Worm (Caenorhabditis elegans) whole organism, young adult: ENCODE measurements around the gene pha-1.

Source experiments
- B0035.1 ChIP-seq: sonication (generic microtip); optimal IDR thresholded peaks from 2 replicates; lab custom pipeline; 2016; ENCODE audit warnings: missing genetic modification characterization, mild to moderate bottlenecking, missing compliant biosample characterization, missing genotype, missing genetic modification reagents
- C17E4.6 ChIP-seq: fragments of 200-800 bp; sonication (Bioruptor generic); IDR thresholded peaks from 2 replicates; pipeline ENCODE4 v1.3.6; 2022; ENCODE audit warnings: missing genetic modification reagents, missing genetic modification characterization, missing compliant biosample characterization
- F33H1.4 ChIP-seq: fragments of 200-800 bp; sonication (Bioruptor generic); IDR thresholded peaks from 2 replicates; pipeline ENCODE4 v1.3.6; 2022; ENCODE audit warnings: missing genetic modification reagents, missing genetic modification characterization, missing compliant biosample characterization
- F49E8.2 ChIP-seq: sonication (generic microtip); optimal IDR thresholded peaks from 3 replicates; lab custom pipeline; 2017; ENCODE audit warnings: missing genetic modification characterization, mild to moderate bottlenecking, missing compliant biosample characterization, antibody characterized with exemption, moderate library complexity; ENCODE audit not compliant: insufficient read depth
- T07F8.4 ChIP-seq: sonication (generic microtip); optimal IDR thresholded peaks from 2 replicates; lab custom pipeline; 2016; ENCODE audit warnings: mild to moderate bottlenecking, missing genetic modification characterization, moderate library complexity, missing compliant biosample characterization
- Y53F4B.3 ChIP-seq: fragments of 200-800 bp; sonication (Bioruptor generic); IDR thresholded peaks from 2 replicates; pipeline ENCODE4 v1.3.6; 2022; ENCODE audit warnings: missing genetic modification reagents, missing genetic modification characterization, missing compliant biosample characterization
- Y56A3A.18 ChIP-seq: fragments of 200-800 bp; sonication (Bioruptor generic); IDR thresholded peaks from 2 replicates; pipeline ENCODE4 v1.3.6; 2022; ENCODE audit warnings: missing genetic modification reagents, missing genetic modification characterization, missing compliant biosample characterization
- ZK185.1 ChIP-seq: sonication (generic microtip); optimal IDR thresholded peaks from 2 replicates; lab custom pipeline; 2016; ENCODE audit warnings: mild to moderate bottlenecking, missing genetic modification characterization, missing compliant biosample characterization; ENCODE audit not compliant: poor library complexity, severe bottlenecking
- akir-1 ChIP-seq: fragments of 200-800 bp; sonication (Bioruptor generic); optimal IDR thresholded peaks from 2 replicates; lab custom pipeline; 2018; ENCODE audit warnings: mild to moderate bottlenecking, missing genetic modification characterization, moderate library complexity, missing compliant biosample characterization
- athp-1 ChIP-seq: sonication (generic microtip); optimal IDR thresholded peaks from 2 replicates; lab custom pipeline; 2017; ENCODE audit warnings: mild to moderate bottlenecking, missing genetic modification characterization, missing compliant biosample characterization
- bed-2 ChIP-seq: fragments of 200-800 bp; sonication (Bioruptor generic); IDR thresholded peaks from 2 replicates; pipeline ENCODE4 v1.3.6; 2022; ENCODE audit warnings: missing genetic modification reagents, missing genetic modification characterization, missing compliant biosample characterization
- chd-7 ChIP-seq: sonication (generic microtip); optimal IDR thresholded peaks from 2 replicates; lab custom pipeline; 2016; ENCODE audit warnings: mild to moderate bottlenecking, missing genetic modification characterization, moderate library complexity, missing compliant biosample characterization
- efl-1 ChIP-seq: fragments of 150-350 bp; optimal IDR thresholded peaks from 2 replicates; lab custom pipeline; 2014; ENCODE audit warnings: missing biosample characterization, missing genetic modification reagents, missing genetic modification characterization
- egrh-3 ChIP-seq: fragments of 200-800 bp; sonication (Bioruptor generic); IDR thresholded peaks from 2 replicates; pipeline ENCODE4 v1.3.6; 2022; ENCODE audit warnings: missing genetic modification reagents, missing genetic modification characterization, missing compliant biosample characterization
- ekl-4 ChIP-seq: fragments of 200-800 bp; sonication (Bioruptor generic); IDR thresholded peaks from 2 replicates; pipeline ENCODE4 v1.3.6; 2022; ENCODE audit warnings: missing genetic modification reagents, missing genetic modification characterization, missing compliant biosample characterization
- hlh-26 ChIP-seq: fragments of 200-800 bp; sonication (Bioruptor generic); conservative IDR thresholded peaks from 2 replicates; pipeline ENCODE4 v1.3.6; 2022; ENCODE audit warnings: missing genetic modification reagents, missing genetic modification characterization, missing compliant biosample characterization
- hmg-1.2 ChIP-seq: fragments of 200-800 bp; sonication (Bioruptor generic); IDR thresholded peaks from 2 replicates; pipeline ENCODE4 v1.3.6; 2022; ENCODE audit warnings: missing genetic modification reagents, missing genetic modification characterization, missing compliant biosample characterization
- hsf-1 ChIP-seq: fragments of 200-800 bp; sonication (Bioruptor generic); IDR thresholded peaks from 2 replicates; pipeline ENCODE4 v1.3.6; 2022; ENCODE audit warnings: missing genetic modification reagents, missing genetic modification characterization, missing compliant biosample characterization
- lsy-27 ChIP-seq: sonication (generic microtip); optimal IDR thresholded peaks from 2 replicates; lab custom pipeline; 2017; ENCODE audit warnings: missing genetic modification characterization, mild to moderate bottlenecking, missing compliant biosample characterization, antibody characterized with exemption, missing genotype, borderline replicate concordance; ENCODE audit not compliant: insufficient read depth
- madf-3 ChIP-seq: fragments of 200-800 bp; sonication (Bioruptor generic); IDR thresholded peaks from 2 replicates; pipeline ENCODE4 v1.3.6; 2022; ENCODE audit warnings: missing genetic modification reagents, missing genetic modification characterization, missing compliant biosample characterization
- nfya-1 ChIP-seq: sonication (generic microtip); optimal IDR thresholded peaks from 2 replicates; lab custom pipeline; 2017; ENCODE audit warnings: antibody characterized with exemption, missing compliant biosample characterization, missing genetic modification characterization, borderline replicate concordance; ENCODE audit not compliant: insufficient read depth
- nhr-80 ChIP-seq: sonication (generic microtip); optimal IDR thresholded peaks from 2 replicates; lab custom pipeline; 2016; ENCODE audit warnings: missing genetic modification characterization, missing compliant biosample characterization
- rec-8 ChIP-seq, 2 experiments: sonication (generic microtip); optimal IDR thresholded peaks; 2 replicates each; lab custom pipeline; 2016; ENCODE audit warnings: mild to moderate bottlenecking in 2 of 2, missing genetic modification characterization in 2 of 2, missing genetic modification reagents in 2 of 2, missing genotype in 2 of 2, missing biosample characterization in 1 of 2, missing compliant biosample characterization in 1 of 2, moderate library complexity in 1 of 2
- repo-1 ChIP-seq: sonication (generic microtip); optimal IDR thresholded peaks from 2 replicates; lab custom pipeline; 2017; ENCODE audit warnings: mild to moderate bottlenecking, missing genetic modification characterization, missing compliant biosample characterization
- sea-2 ChIP-seq: fragments of 200-800 bp; sonication (Bioruptor generic); IDR thresholded peaks from 2 replicates; pipeline ENCODE4 v1.3.6; 2022; ENCODE audit warnings: missing genetic modification characterization, missing compliant biosample characterization
- snpc-1.1 ChIP-seq: sonication (generic microtip); optimal IDR thresholded peaks from 2 replicates; lab custom pipeline; 2017; ENCODE audit warnings: missing genetic modification characterization, mild to moderate bottlenecking, missing compliant biosample characterization, antibody characterized with exemption, moderate library complexity, missing genotype, missing genetic modification reagents; ENCODE audit not compliant: insufficient read depth
- snpc-1.3 ChIP-seq: sonication (generic microtip); optimal IDR thresholded peaks from 2 replicates; lab custom pipeline; 2017; ENCODE audit warnings: missing genetic modification characterization, mild to moderate bottlenecking, missing compliant biosample characterization, antibody characterized with exemption, moderate library complexity, missing genotype, missing genetic modification reagents; ENCODE audit not compliant: insufficient read depth
- sptf-2 ChIP-seq: fragments of 200-800 bp; sonication (Bioruptor generic); optimal IDR thresholded peaks from 2 replicates; lab custom pipeline; 2018; ENCODE audit warnings: mild to moderate bottlenecking, missing genetic modification characterization, missing compliant biosample characterization
- unc-130 ChIP-seq: sonication (generic microtip); optimal IDR thresholded peaks from 2 replicates; lab custom pipeline; 2016; ENCODE audit warnings: missing genetic modification reagents, missing genetic modification characterization, missing compliant biosample characterization
- zfh-2 ChIP-seq: fragments of 200-800 bp; sonication (Bioruptor generic); conservative IDR thresholded peaks from 2 replicates; pipeline ENCODE4 v1.3.6; 2022; ENCODE audit warnings: missing genetic modification reagents, missing genetic modification characterization, missing compliant biosample characterization
- zim-3 ChIP-seq: sonication (generic microtip); optimal IDR thresholded peaks from 2 replicates; lab custom pipeline; 2017; ENCODE audit warnings: mild to moderate bottlenecking, missing genetic modification characterization, moderate library complexity, missing compliant biosample characterization
- ztf-22 ChIP-seq: fragments of 200-800 bp; sonication (Bioruptor generic); optimal IDR thresholded peaks from 2 replicates; lab custom pipeline; 2018; ENCODE audit warnings: mild to moderate bottlenecking, missing genetic modification characterization, moderate library complexity, missing compliant biosample characterization
- ztf-25 ChIP-seq: fragments of 200-800 bp; sonication (Bioruptor generic); IDR thresholded peaks from 2 replicates; pipeline ENCODE4 v1.3.6; 2022; ENCODE audit warnings: missing genetic modification reagents, missing genetic modification characterization, missing compliant biosample characterization
- ztf-28 ChIP-seq: fragments of 200-800 bp; sonication (Bioruptor generic); IDR thresholded peaks from 2 replicates; pipeline ENCODE4 v1.3.6; 2022; ENCODE audit warnings: missing genetic modification reagents, missing genetic modification characterization, missing compliant biosample characterization

pha-1 gene

ce11 chrIII:11141791-11142490, 10.4 kb downstream of the pha-1 start, which contains the start of the genes Y47D3A.1 and pola-1 (continued):
- 0 out of 2 replicates have a peak, but pooled peaks have one; percentile 42 for TF ChIP-seq hsf-1
- 0 out of 2 replicates have a peak, but pooled peaks have one; percentile 7 for TF ChIP-seq ztf-25 (GFP tag; lab: Robert Waterston, UW)
- no peak for TF ChIP-seq zim-3 (tag; lab: Kevin White, UChicago)
- no peak for TF ChIP-seq zfh-2 (GFP tag; lab: Robert Waterston, UW)
- TF ChIP-seq Y53F4B.3 (GFP tag; lab: Robert Waterston, UW), result 0 out of 2 replicates have a peak, but pooled peaks have one; percentile 19
- no peak for TF ChIP-seq Y56A3A.18
- TF ChIP-seq B0035.1 (tag; lab: Kevin White, UChicago), result no peak
- peak; percentile 49 for TF ChIP-seq F49E8.2 (tag; lab: Kevin White, UChicago)
- TF ChIP-seq hlh-26, result no peak
- no peak for TF ChIP-seq ZK185.1
- no peak for TF ChIP-seq repo-1 (tag; lab: Kevin White, UChicago)
- peak; percentile 63; the same call in 1 of the 2 replicates for TF ChIP-seq bed-2 (GFP tag; lab: Robert Waterston, UW)
- TF ChIP-seq efl-1 (GFP tag; lab: Kevin White, UChicago), result peak; percentile 95
- TF ChIP-seq akir-1 (GFP tag; lab: Kevin White, UChicago), result no peak
- TF ChIP-seq madf-3 (GFP tag; lab: Robert Waterston, UW), result 0 out of 2 replicates have a peak, but pooled peaks have one; percentile 40
- TF ChIP-seq nhr-80 (tag; lab: Kevin White, UChicago), result peak; percentile 26
- peak; percentile 69 for TF ChIP-seq unc-130
- no peak for TF ChIP-seq lsy-27
- peak; percentile 55 for TF ChIP-seq snpc-1.3 (tag; lab: Kevin White, UChicago)
- no peak for TF ChIP-seq T07F8.4 (tag; lab: Kevin White, UChicago)
- TF ChIP-seq hmg-1.2 (GFP tag; lab: Robert Waterston, UW), result peak; percentile 57; the same call in 1 of the 2 replicates
- no peak for TF ChIP-seq sptf-2
- TF ChIP-seq nfya-1 (tag; lab: Kevin White, UChicago), result no peak
- TF ChIP-seq snpc-1.1 (tag; lab: Kevin White, UChicago), result peak; percentile 6
- no peak for TF ChIP-seq ztf-22 (GFP tag; lab: Kevin White, UChicago)
- no peak for TF ChIP-seq rec-8 (tag; optimal IDR thresholded peaks at IDR 0.05; lab: Kevin White, UChicago)
- no peak for TF ChIP-seq chd-7 (tag; lab: Kevin White, UChicago)
- TF ChIP-seq F33H1.4 (GFP tag; lab: Robert Waterston, UW), result peak; percentile 51
- no peak for TF ChIP-seq C17E4.6 (GFP tag; lab: Robert Waterston, UW)
- peak; percentile 10 for TF ChIP-seq athp-1 (tag; lab: Kevin White, UChicago)
- no peak for TF ChIP-seq ekl-4 (GFP tag; lab: Robert Waterston, UW)
- 0 out of 2 replicates have a peak, but pooled peaks have one; percentile 64 for TF ChIP-seq ztf-28

DNA sequence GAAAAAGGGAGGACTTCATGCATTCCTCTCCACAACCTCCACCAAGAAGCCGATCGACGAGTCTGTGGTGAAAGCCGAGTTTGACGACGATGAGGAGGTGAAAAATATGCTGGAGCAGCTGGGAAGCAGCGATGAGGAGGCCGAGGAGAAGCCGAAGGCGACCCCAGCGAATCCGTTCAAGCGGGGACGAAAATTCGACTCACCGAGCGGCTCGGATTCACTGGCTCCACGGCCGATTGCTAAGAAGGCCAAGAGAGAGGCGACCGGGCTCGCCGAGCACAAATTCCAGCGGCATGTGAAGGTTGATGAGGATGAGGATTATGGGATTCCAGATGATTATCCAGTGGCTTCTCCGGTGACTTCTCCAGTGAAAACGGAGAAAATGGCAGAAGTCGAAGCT, 11.3 kb downstream of the pha-1 start:
- TF ChIP-seq egrh-3 (GFP tag; lab: Robert Waterston, UW) (peak; percentile 75; the same call in 1 of the 2 replicates), sea-2 (GFP tag; lab: Robert Waterston, UW) (no peak), zfh-2 (GFP tag; lab: Robert Waterston, UW) (peak; percentile 77)
